Worm (Caenorhabditis elegans): ENCODE measurements around the gene C45B11.8.

C45B11.8 gene

ce11 chrV:11076403-11076802 is 35.8 kb downstream of the C45B11.8 start:
- TF ChIP-seq mep-1 (tag; optimal IDR thresholded peaks at IDR 0.05) (no peak), set-16 (GFP tag; IDR thresholded peaks at IDR 0.05) (no peak), pqm-1 (tag; optimal IDR thresholded peaks at IDR 0.05) (peak; percentile 1), zfp-2 (tag; optimal IDR thresholded peaks at IDR 0.05) (no peak), dmd-8 (GFP tag; IDR thresholded peaks at IDR 0.05) (peak; percentile 81; the same call in 1 of the 2 replicates), ZK337.2 (GFP tag; IDR thresholded peaks at IDR 0.05) (no peak), tra-1 (GFP tag; IDR thresholded peaks at IDR 0.05) (peak; percentile 46; the same call in 1 of the 2 replicates), madf-5 (GFP tag; IDR thresholded peaks at IDR 0.05) (peak in 1 of 2 experiments; percentile 83; a peak in 2 of 4 replicates), nhr-28 (tag; optimal IDR thresholded peaks at IDR 0.05) (peak; percentile 12), nhr-42 (GFP tag; IDR thresholded peaks at IDR 0.05) (no peak), ctbp-1 (GFP tag; IDR thresholded peaks at IDR 0.05) (peak; percentile 75), unc-39 (tag; optimal IDR thresholded peaks at IDR 0.05) (no peak), vab-7 (GFP tag; IDR thresholded peaks at IDR 0.05) (no peak; the same call in 1 of the 2 replicates), snpc-1.2 (GFP tag; IDR thresholded peaks at IDR 0.05) (peak; percentile 61; the same call in 1 of the 2 replicates), zfp-3 (GFP tag; conservative IDR thresholded peaks at IDR 0.05) (peak; percentile 49), ceh-28 (tag; optimal IDR thresholded peaks at IDR 0.05) (no peak), sdz-12 (GFP tag; optimal IDR thresholded peaks at IDR 0.05) (no peak), lin-15B (tag; optimal IDR thresholded peaks at IDR 0.05) (no peak), arid-1 (GFP tag; conservative IDR thresholded peaks at IDR 0.05) (peak; percentile 78), nhr-48 (tag; optimal IDR thresholded peaks at IDR 0.05) (no peak), fkh-10 (GFP tag; optimal IDR thresholded peaks at IDR 0.05) (no peak), ceh-44 (GFP tag; IDR thresholded peaks at IDR 0.05) (no peak), ama-1 (optimal IDR thresholded peaks at IDR 0.05) (peak; percentile 77), R02D3.7 (tag; optimal IDR thresholded peaks at IDR 0.05) (no peak), F10B5.3 (tag; optimal IDR thresholded peaks at IDR 0.05) (no peak), mdl-1 (tag; optimal IDR thresholded peaks at IDR 0.05) (no peak), madf-9 (GFP tag; conservative IDR thresholded peaks at IDR 0.05) (no peak; the same call in 1 of the 2 replicates), ceh-62 (tag; optimal IDR thresholded peaks at IDR 0.05) (no peak), nhr-237 (tag; optimal IDR thresholded peaks at IDR 0.05) (no peak), Y105C5A.15 (GFP tag; IDR thresholded peaks at IDR 0.05) (peak; percentile 65; the same call in 1 of the 2 replicates), T26A8.4 (GFP tag; IDR thresholded peaks at IDR 0.05) (no peak; the same call in 1 of the 2 replicates), D1046.2 (GFP tag; IDR thresholded peaks at IDR 0.05) (no peak), lsy-2 (tag; optimal IDR thresholded peaks at IDR 0.05) (no peak), hif-1 (tag; optimal IDR thresholded peaks at IDR 0.05) (no peak), unc-62 (GFP tag; optimal IDR thresholded peaks at IDR 0.05 in 1 of 2) (no peak), unc-62 (tag; optimal IDR thresholded peaks at IDR 0.05) (no peak), rbr-2 (tag; optimal IDR thresholded peaks at IDR 0.05) (no peak), nhr-25 (tag; optimal IDR thresholded peaks at IDR 0.05; ENCODE audit: borderline replicate concordance, insufficient read depth) (no peak), lin-1 (GFP tag; IDR thresholded peaks at IDR 0.05) (0 out of 2 replicates have a peak, but pooled peaks have one; percentile 24), mxl-3 (GFP tag; optimal IDR thresholded peaks at IDR 0.05) (no peak), daf-8 (GFP tag; IDR thresholded peaks at IDR 0.05) (no peak), aly-2 (tag; optimal IDR thresholded peaks at IDR 0.05) (peak; percentile 25), mdt-29 (GFP tag; IDR thresholded peaks at IDR 0.05) (peak; percentile 74), ceh-20 (GFP tag; IDR thresholded peaks at IDR 0.05) (no peak), nhr-10 (tag; optimal IDR thresholded peaks at IDR 0.05) (no peak), Y75B8A.6 (GFP tag; IDR thresholded peaks at IDR 0.05) (0 out of 2 replicates have a peak, but pooled peaks have one; percentile 12), F49E8.2 (tag; optimal IDR thresholded peaks at IDR 0.05; ENCODE audit: borderline replicate concordance) (peak; percentile 93), snpc-4 (tag; optimal IDR thresholded peaks at IDR 0.05) (no peak), F44E2.7 (GFP tag; IDR thresholded peaks at IDR 0.05) (0 out of 2 replicates have a peak, but pooled peaks have one; percentile 30), nhr-6 (tag; optimal IDR thresholded peaks at IDR 0.05) (peak; percentile 10), ztf-7 (tag; optimal IDR thresholded peaks at IDR 0.05) (no peak), duxl-1 (tag; optimal IDR thresholded peaks at IDR 0.05; ENCODE audit: poor library complexity) (no peak)
